Worm (Caenorhabditis elegans) whole organism, young adult: ENCODE results near the gene F09E10.7.

Experiments used
- D2030.7 ChIP-seq: fragments of 200-800 bp; sonication (Bioruptor generic); IDR thresholded peaks from 2 replicates; pipeline ENCODE4 v1.3.6; 2022; ENCODE audit warnings: missing genetic modification reagents, missing genetic modification characterization, missing compliant biosample characterization
- F37B4.10 ChIP-seq: fragments of 200-800 bp; sonication (Bioruptor generic); IDR thresholded peaks from 2 replicates; pipeline ENCODE4 v1.3.6; 2022; ENCODE audit warnings: missing genetic modification characterization, missing compliant biosample characterization
- F52B5.7 ChIP-seq: sonication (generic microtip); optimal IDR thresholded peaks from 2 replicates; lab custom pipeline; 2016; ENCODE audit warnings: mild to moderate bottlenecking, missing genetic modification characterization, missing compliant biosample characterization
- ZK185.1 ChIP-seq: sonication (generic microtip); optimal IDR thresholded peaks from 2 replicates; lab custom pipeline; 2016; ENCODE audit warnings: mild to moderate bottlenecking, missing genetic modification characterization, missing compliant biosample characterization; ENCODE audit not compliant: poor library complexity, severe bottlenecking
- aptf-3 ChIP-seq: fragments of 200-800 bp; sonication (Bioruptor generic); IDR thresholded peaks from 2 replicates; pipeline ENCODE4 v1.3.6; 2022; ENCODE audit warnings: missing genetic modification characterization, missing compliant biosample characterization
- attf-3 ChIP-seq: fragments of 200-800 bp; sonication (Bioruptor generic); conservative IDR thresholded peaks from 2 replicates; pipeline ENCODE4 v1.3.6; 2022; ENCODE audit warnings: missing genetic modification reagents, missing genetic modification characterization, missing compliant biosample characterization
- attf-6 ChIP-seq: fragments of 200-800 bp; sonication (Bioruptor generic); IDR thresholded peaks from 2 replicates; pipeline ENCODE4 v1.3.6; 2022; ENCODE audit warnings: missing genetic modification reagents, missing genetic modification characterization, missing compliant biosample characterization
- bed-1 ChIP-seq: fragments of 200-800 bp; sonication (Bioruptor generic); IDR thresholded peaks from 2 replicates; pipeline ENCODE4 v1.3.6; 2022; ENCODE audit warnings: missing genetic modification reagents, missing genetic modification characterization, missing compliant biosample characterization
- ceh-27 ChIP-seq: fragments of 200-800 bp; sonication (Bioruptor generic); optimal IDR thresholded peaks from 2 replicates; lab custom pipeline; 2018; ENCODE audit warnings: mild to moderate bottlenecking, missing genetic modification characterization, moderate library complexity, missing compliant biosample characterization
- ceh-58 ChIP-seq: fragments of 200-800 bp; sonication (Bioruptor generic); IDR thresholded peaks from 2 replicates; pipeline ENCODE4 v1.3.6; 2022; ENCODE audit warnings: missing genetic modification characterization, missing compliant biosample characterization
- ceh-91 ChIP-seq: fragments of 200-800 bp; sonication (Bioruptor generic); IDR thresholded peaks from 2 replicates; pipeline ENCODE4 v1.3.6; 2022; ENCODE audit warnings: missing genetic modification reagents, missing genetic modification characterization, missing compliant biosample characterization
- efl-1 ChIP-seq: fragments of 150-350 bp; optimal IDR thresholded peaks from 2 replicates; lab custom pipeline; 2014; ENCODE audit warnings: missing biosample characterization, missing genetic modification reagents, missing genetic modification characterization
- egl-18 ChIP-seq: fragments of 200-800 bp; sonication (Bioruptor generic); IDR thresholded peaks from 2 replicates; pipeline ENCODE4 v1.3.6; 2022; ENCODE audit warnings: missing genetic modification reagents, missing genetic modification characterization, missing compliant biosample characterization
- him-1 ChIP-seq: sonication (generic microtip); optimal IDR thresholded peaks from 2 replicates; lab custom pipeline; 2016; ENCODE audit warnings: missing genotype, missing genetic modification reagents, missing genetic modification characterization, missing compliant biosample characterization
- hmg-20 ChIP-seq: fragments of 200-800 bp; sonication (Bioruptor generic); IDR thresholded peaks from 2 replicates; pipeline ENCODE4 v1.3.6; 2022; ENCODE audit warnings: missing genetic modification reagents, missing genetic modification characterization, missing compliant biosample characterization
- hrde-1 ChIP-seq: sonication (generic microtip); optimal IDR thresholded peaks from 2 replicates; lab custom pipeline; 2016; ENCODE audit warnings: missing genetic modification characterization, mild to moderate bottlenecking, missing compliant biosample characterization, moderate library complexity, missing genotype, missing genetic modification reagents, borderline replicate concordance
- let-526 ChIP-seq: fragments of 200-800 bp; sonication (Bioruptor generic); IDR thresholded peaks from 2 replicates; pipeline ENCODE4 v1.3.6; 2022; ENCODE audit warnings: missing genetic modification reagents, missing genetic modification characterization, missing compliant biosample characterization
- lin-26 ChIP-seq: fragments of 200-800 bp; sonication (Bioruptor generic); IDR thresholded peaks from 2 replicates; pipeline ENCODE4 v1.3.6; 2022; ENCODE audit warnings: missing genetic modification reagents, missing genetic modification characterization, missing compliant biosample characterization
- lin-35 ChIP-seq, 3 experiments: fragments of 150-350 bp in 2 of 3; sonication (generic microtip) in 1 of 3; optimal IDR thresholded peaks; 2 replicates each; lab custom pipeline; 2014 to 2018; ENCODE audit warnings: missing biosample characterization in 3 of 3, missing genetic modification characterization in 3 of 3, missing genetic modification reagents in 3 of 3
- lin-40 ChIP-seq: sonication (generic microtip); optimal IDR thresholded peaks from 2 replicates; lab custom pipeline; 2016; ENCODE audit warnings: missing genetic modification characterization, mild to moderate bottlenecking, missing compliant biosample characterization, missing genotype, missing genetic modification reagents
- lsl-1 ChIP-seq: fragments of 200-800 bp; sonication (Bioruptor generic); optimal IDR thresholded peaks from 2 replicates; lab custom pipeline; 2018; ENCODE audit warnings: mild to moderate bottlenecking, missing genetic modification characterization, moderate library complexity, missing compliant biosample characterization
- madf-8 ChIP-seq: fragments of 200-800 bp; sonication (Bioruptor generic); conservative IDR thresholded peaks from 2 replicates; pipeline ENCODE4 v1.3.6; 2022; ENCODE audit warnings: missing genetic modification reagents, missing genetic modification characterization, missing compliant biosample characterization
- mes-4 ChIP-seq: sonication (generic microtip); optimal IDR thresholded peaks from 2 replicates; lab custom pipeline; 2016; ENCODE audit warnings: missing genotype, missing genetic modification characterization, missing compliant biosample characterization
- mxl-1 ChIP-seq: sonication (generic microtip); optimal IDR thresholded peaks from 2 replicates; lab custom pipeline; 2016; ENCODE audit warnings: missing genetic modification characterization, missing compliant biosample characterization
- nfyb-1 ChIP-seq: fragments of 200-800 bp; sonication (Bioruptor generic); IDR thresholded peaks from 2 replicates; pipeline ENCODE4 v1.3.6; 2022; ENCODE audit warnings: missing genetic modification reagents, missing genetic modification characterization, missing compliant biosample characterization
- nhr-120 ChIP-seq: fragments of 200-800 bp; sonication (Bioruptor generic); IDR thresholded peaks from 2 replicates; pipeline ENCODE4 v1.3.6; 2022; ENCODE audit warnings: missing genetic modification characterization, missing compliant biosample characterization
- rcor-1 ChIP-seq: fragments of 200-800 bp; sonication (Bioruptor generic); IDR thresholded peaks from 2 replicates; pipeline ENCODE4 v1.3.6; 2022; ENCODE audit warnings: missing genetic modification reagents, missing genetic modification characterization, missing compliant biosample characterization
- sdz-38 ChIP-seq: sonication (generic microtip); optimal IDR thresholded peaks from 2 replicates; lab custom pipeline; 2016; ENCODE audit warnings: missing genotype, missing genetic modification characterization, missing compliant biosample characterization
- snpc-1.1 ChIP-seq: sonication (generic microtip); optimal IDR thresholded peaks from 2 replicates; lab custom pipeline; 2017; ENCODE audit warnings: missing genetic modification characterization, mild to moderate bottlenecking, missing compliant biosample characterization, antibody characterized with exemption, moderate library complexity, missing genotype, missing genetic modification reagents; ENCODE audit not compliant: insufficient read depth
- snpc-4 ChIP-seq, 5 experiments: fragments of 150-350 bp in 1 of 5; sonication (generic microtip) in 4 of 5; optimal IDR thresholded peaks; 2 replicates each; lab custom pipeline; 2014 to 2018; ENCODE audit warnings: missing genetic modification characterization in 5 of 5, missing biosample characterization in 3 of 5, antibody characterized with exemption in 2 of 5, mild to moderate bottlenecking in 2 of 5, missing compliant biosample characterization in 2 of 5, missing genotype in 2 of 5, moderate library complexity in 2 of 5, missing genetic modification reagents in 1 of 5
- sptf-2 ChIP-seq: fragments of 200-800 bp; sonication (Bioruptor generic); optimal IDR thresholded peaks from 2 replicates; lab custom pipeline; 2018; ENCODE audit warnings: mild to moderate bottlenecking, missing genetic modification characterization, missing compliant biosample characterization
- tlf-1 ChIP-seq: fragments of 200-800 bp; sonication (Bioruptor generic); optimal IDR thresholded peaks from 2 replicates; lab custom pipeline; 2018; ENCODE audit warnings: mild to moderate bottlenecking, missing genetic modification characterization, missing compliant biosample characterization
- unc-62 ChIP-seq: fragments of 150-350 bp; optimal IDR thresholded peaks from 2 replicates; lab custom pipeline; 2014; ENCODE audit warnings: missing biosample characterization, missing genetic modification reagents, missing genetic modification characterization
- xnd-1 ChIP-seq: sonication (generic microtip); optimal IDR thresholded peaks from 2 replicates; lab custom pipeline; 2016; ENCODE audit warnings: missing genotype, missing genetic modification reagents, missing genetic modification characterization, missing compliant biosample characterization
- zfh-2 ChIP-seq: fragments of 200-800 bp; sonication (Bioruptor generic); conservative IDR thresholded peaks from 2 replicates; pipeline ENCODE4 v1.3.6; 2022; ENCODE audit warnings: missing genetic modification reagents, missing genetic modification characterization, missing compliant biosample characterization
- zim-3 ChIP-seq: sonication (generic microtip); optimal IDR thresholded peaks from 2 replicates; lab custom pipeline; 2017; ENCODE audit warnings: mild to moderate bottlenecking, missing genetic modification characterization, moderate library complexity, missing compliant biosample characterization
- ztf-26 ChIP-seq: sonication (generic microtip); optimal IDR thresholded peaks from 2 replicates; lab custom pipeline; 2017; ENCODE audit warnings: missing genetic modification characterization, missing compliant biosample characterization
- ztf-28 ChIP-seq: fragments of 200-800 bp; sonication (Bioruptor generic); IDR thresholded peaks from 2 replicates; pipeline ENCODE4 v1.3.6; 2022; ENCODE audit warnings: missing genetic modification reagents, missing genetic modification characterization, missing compliant biosample characterization

Gene F09E10.7

DNA sequence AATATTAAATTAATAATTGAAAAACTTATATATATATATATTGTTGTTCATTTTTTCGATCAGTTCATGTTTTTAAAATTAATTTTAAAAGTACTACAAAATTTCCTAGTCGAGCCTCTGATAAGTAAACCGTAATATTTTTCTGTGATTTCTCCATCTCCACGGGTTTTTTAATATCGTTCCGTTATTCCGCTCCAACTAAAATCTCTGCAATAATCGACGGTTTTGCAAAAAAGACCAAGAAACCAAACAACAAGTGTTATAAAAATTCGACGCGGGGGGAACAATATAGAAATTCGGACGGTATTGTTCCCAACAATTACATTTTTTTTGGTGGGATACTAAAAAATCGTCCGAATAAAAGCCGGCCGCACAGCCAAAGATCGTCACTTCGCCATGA, 838 bp upstream of the F09E10.7 start, which contains the start of gene F09E10.1:
F09E10.1 (plus strand) TSS at position 301 of the 400 bp plus-strand sequence.
- TF ChIP-seq efl-1 (GFP tag; lab: Kevin White, UChicago) (no peak), xnd-1 (no peak), nfyb-1 (GFP tag; lab: Robert Waterston, UW) (no peak), D2030.7 (no peak), mes-4 (tag; lab: Kevin White, UChicago) (no peak), let-526 (GFP tag; lab: Robert Waterston, UW) (no peak), attf-6 (GFP tag; lab: Robert Waterston, UW) (no peak), mxl-1 (tag; lab: Kevin White, UChicago) (no peak), aptf-3 (GFP tag; lab: Robert Waterston, UW) (no peak), attf-3 (GFP tag; lab: Robert Waterston, UW) (no peak), snpc-4 (GFP tag; optimal IDR thresholded peaks at IDR 0.05; lab: Kevin White, UChicago) (no peak), snpc-4 (tag; optimal IDR thresholded peaks at IDR 0.05; lab: Kevin White, UChicago) (no peak), ceh-58 (GFP tag; lab: Robert Waterston, UW) (no peak), F52B5.7 (tag; lab: Kevin White, UChicago) (no peak), zfh-2 (GFP tag; lab: Robert Waterston, UW) (no peak), lsl-1 (GFP tag; lab: Kevin White, UChicago) (no peak), hmg-20 (no peak), nhr-120 (GFP tag; lab: Robert Waterston, UW) (no peak), ceh-27 (GFP tag; lab: Kevin White, UChicago) (no peak), zim-3 (tag; lab: Kevin White, UChicago) (no peak), madf-8 (no peak)

DNA sequence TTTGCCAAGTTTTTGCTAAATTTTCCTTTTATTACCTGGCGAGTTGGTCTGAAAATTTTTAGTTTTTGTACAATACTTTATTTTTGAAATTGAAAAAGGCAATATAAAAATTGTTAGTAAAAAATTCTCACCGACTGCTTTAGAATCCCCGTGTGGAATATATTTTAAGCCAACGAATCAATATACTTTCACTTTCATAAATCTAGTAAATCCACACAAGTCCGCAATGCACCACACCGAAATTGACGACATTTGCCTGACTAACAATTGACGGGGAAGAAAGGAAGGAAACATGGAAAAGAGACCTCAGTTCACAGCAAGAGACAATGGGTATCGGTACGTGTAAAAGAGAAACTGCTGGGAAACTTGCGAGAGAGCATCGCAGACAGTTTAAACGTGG, 2.2 kb downstream of the F09E10.7 start:
- TF ChIP-seq sdz-38 (tag; lab: Kevin White, UChicago): no peak
- TF ChIP-seq lin-26 (GFP tag; lab: Robert Waterston, UW): no peak
- no peak for TF ChIP-seq snpc-1.1 (tag; lab: Kevin White, UChicago)
- no peak for TF ChIP-seq ZK185.1 (tag; lab: Kevin White, UChicago)
- TF ChIP-seq sptf-2 (GFP tag; lab: Kevin White, UChicago): no peak

DNA sequence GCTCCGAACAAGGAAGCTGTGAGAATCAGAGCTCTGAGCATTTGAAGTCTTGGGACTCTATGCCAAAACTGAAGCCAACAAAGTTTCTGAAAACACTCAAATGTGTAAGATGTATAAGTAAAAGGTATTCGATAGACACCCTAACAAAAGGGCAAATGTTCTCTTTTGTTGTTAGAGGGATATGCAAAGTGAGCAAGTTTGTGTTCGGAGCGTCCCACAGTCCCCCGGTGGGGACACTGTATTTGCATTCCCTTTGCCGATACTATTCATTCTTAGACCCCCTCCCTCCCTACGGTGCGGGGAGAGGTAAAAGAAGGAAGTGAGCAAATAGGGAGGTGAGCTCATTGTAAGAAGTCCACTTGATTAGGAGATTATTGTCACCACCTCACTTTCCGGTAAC, 4.1 kb downstream of the F09E10.7 start, which contains the start of gene F09E10.6:
F09E10.6 (minus strand) TSS at position 101 of the 400 bp plus-strand sequence.
- TF ChIP-seq unc-62 (no peak), lin-40 (tag; lab: Kevin White, UChicago) (no peak), mxl-1 (tag; lab: Kevin White, UChicago) (no peak), lin-35 (GFP tag; optimal IDR thresholded peaks at IDR 0.05; lab: Kevin White, UChicago) (no peak)

DNA sequence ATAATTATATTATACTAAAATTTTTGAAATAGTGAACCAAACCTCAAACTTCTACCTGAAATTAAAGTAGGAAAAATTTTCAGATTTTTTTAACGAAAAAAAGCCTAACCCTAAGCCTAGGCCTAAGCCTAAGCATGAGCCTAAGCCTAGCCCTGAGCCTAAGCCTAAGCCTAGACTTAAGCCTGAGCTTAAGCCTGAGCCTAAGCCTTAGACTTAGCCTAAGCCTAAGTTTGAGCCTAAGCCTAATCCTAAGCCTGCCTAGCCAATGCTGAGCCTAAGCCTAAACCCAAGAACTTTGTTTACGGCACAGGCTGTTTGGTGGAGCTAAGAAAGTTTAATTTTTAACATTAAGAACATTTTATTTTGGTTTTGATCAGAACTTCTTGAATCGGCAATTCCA, 5.7 kb downstream of the F09E10.7 start:
- TF ChIP-seq rcor-1 (GFP tag; lab: Robert Waterston, UW): no peak
- TF ChIP-seq him-1 (tag; lab: Kevin White, UChicago): no peak
- TF ChIP-seq ztf-26 (tag; lab: Kevin White, UChicago): no peak
- TF ChIP-seq zfh-2 (GFP tag; lab: Robert Waterston, UW): no peak
- TF ChIP-seq sptf-2 (GFP tag; lab: Kevin White, UChicago): no peak
- TF ChIP-seq bed-1 (GFP tag; lab: Robert Waterston, UW): no peak
- no peak for TF ChIP-seq egl-18 (GFP tag; lab: Robert Waterston, UW)
- TF ChIP-seq attf-6 (GFP tag; lab: Robert Waterston, UW): no peak
- no peak for TF ChIP-seq D2030.7
- TF ChIP-seq ztf-28 (GFP tag; lab: Robert Waterston, UW): no peak
- no peak for TF ChIP-seq tlf-1 (GFP tag; lab: Kevin White, UChicago)
- TF ChIP-seq hrde-1: no peak
- TF ChIP-seq F37B4.10 (GFP tag; lab: Robert Waterston, UW): no peak
- TF ChIP-seq ceh-91 (GFP tag; lab: Robert Waterston, UW): no peak
